Fruit fly (Drosophila melanogaster) S2 (cell line): ENCODE results near the gene Hacd2.

Source experiments
- CG8478 ChIP-seq: fragments of >200 bp; optimal IDR thresholded peaks from 2 replicates; lab custom pipeline; 2018
- CTCF ChIP-seq, 2 experiments: fragments of >200 bp; optimal IDR thresholded peaks; 2 replicates each; lab custom pipeline; 2018

Gene Hacd2

dm6 chr2L:13412219-13412618 is 33.2 kb downstream of the Hacd2 start, which contains the start of gene Flad2:
TSS of gene Flad2 (plus strand) at chr2L:13412519.
- TF ChIP-seq CG8478 (lab: Kevin White, UChicago) (no peak), CTCF (optimal IDR thresholded peaks at IDR 0.05; lab: Kevin White, UChicago) (no peak)

dm6 chr2L:13411566-13411965 is 33.9 kb downstream of the Hacd2 start, which contains the start of gene Vm34Ca:
TSS of gene Vm34Ca (minus strand) at chr2L:13411631.
- TF ChIP-seq CG8478 (lab: Kevin White, UChicago) (no peak), CTCF (optimal IDR thresholded peaks at IDR 0.05; lab: Kevin White, UChicago) (no peak)

- TF ChIP-seq CTCF (optimal IDR thresholded peaks at IDR 0.05; lab: Kevin White, UChicago) = no peak
- no peak for TF ChIP-seq CG8478 (lab: Kevin White, UChicago)
These were observed 45.9 kb downstream of the Hacd2 start for dm6 chr2L:13399565-13399964.

- TF ChIP-seq CG8478 (lab: Kevin White, UChicago) = no peak
- no peak for TF ChIP-seq CTCF (optimal IDR thresholded peaks at IDR 0.05; lab: Kevin White, UChicago)
These were observed 46.8 kb downstream of the Hacd2 start, which contains the start of the genes CG10859 and CG7110 for dm6 chr2L:13398614-13399161. TSS of gene CG10859 (minus strand) at chr2L:13398664. TSS of gene CG7110 (plus strand) at chr2L:13398991.

dm6 chr2L:13397393-13397792 is 48.1 kb downstream of the Hacd2 start:
- TF ChIP-seq CTCF (optimal IDR thresholded peaks at IDR 0.05; lab: Kevin White, UChicago) (no peak), CG8478 (lab: Kevin White, UChicago) (no peak)

dm6 chr2L:13396084-13396483 is 49.4 kb downstream of the Hacd2 start, which contains the start of gene CG16957:
TSS of gene CG16957 (minus strand) at chr2L:13396184.
- TF ChIP-seq CTCF (optimal IDR thresholded peaks at IDR 0.05; lab: Kevin White, UChicago) = no peak
- no peak for TF ChIP-seq CG8478 (lab: Kevin White, UChicago)

- peak in 1 of 2 experiments; percentile 46 for TF ChIP-seq CTCF (optimal IDR thresholded peaks at IDR 0.05; lab: Kevin White, UChicago)
- TF ChIP-seq CG8478 (lab: Kevin White, UChicago) = no peak
These were observed 50.5 kb downstream of the Hacd2 start, which contains the start of gene RpL24 for dm6 chr2L:13394903-13395302. TSS of gene RpL24 (minus strand) at chr2L:13395131.
